Worm (Caenorhabditis elegans) whole organism, L4 larva: ENCODE measurements around the gene nex-3.

Experiments
- ama-1 ChIP-seq: fragments of 150-350 bp; optimal IDR thresholded peaks from 2 replicates; lab custom pipeline; 2014; ENCODE audit warnings: inconsistent platforms, mixed read lengths
- egl-27 ChIP-seq: sonication (generic microtip); optimal IDR thresholded peaks from 3 replicates; lab custom pipeline; 2017; ENCODE audit warnings: missing biosample characterization, missing genetic modification reagents, missing genetic modification characterization
- fos-1 ChIP-seq: fragments of 150-350 bp; optimal IDR thresholded peaks from 2 replicates; lab custom pipeline; 2014; ENCODE audit warnings: missing biosample characterization, missing genetic modification characterization
- hmg-1.1 ChIP-seq: fragments of 200-800 bp; sonication (Bioruptor generic); IDR thresholded peaks from 2 replicates; pipeline ENCODE4 v1.3.6; 2022; ENCODE audit warnings: missing genetic modification reagents, missing genetic modification characterization, missing compliant biosample characterization
- lir-3 ChIP-seq: sonication (generic microtip); optimal IDR thresholded peaks from 2 replicates; lab custom pipeline; 2016; ENCODE audit warnings: mild to moderate bottlenecking, missing genetic modification characterization, missing compliant biosample characterization
- mdl-1 ChIP-seq, 2 experiments: fragments of 150-350 bp in 1 of 2; sonication (generic microtip) in 1 of 2; optimal IDR thresholded peaks; 2 replicates each; lab custom pipeline; 2014 to 2017; ENCODE audit warnings: missing biosample characterization in 2 of 2, missing genetic modification characterization in 2 of 2
- nhr-11 ChIP-seq: fragments of 150-350 bp; optimal IDR thresholded peaks from 2 replicates; lab custom pipeline; 2014; ENCODE audit warnings: missing biosample characterization, missing genetic modification characterization
- nhr-28 ChIP-seq: fragments of 150-350 bp; optimal IDR thresholded peaks from 2 replicates; lab custom pipeline; 2014; ENCODE audit warnings: missing biosample characterization, missing genetic modification characterization
- nhr-76 ChIP-seq: fragments of 150-350 bp; optimal IDR thresholded peaks from 2 replicates; lab custom pipeline; 2014; ENCODE audit warnings: missing biosample characterization, missing genetic modification characterization
- snpc-1.2 ChIP-seq: fragments of 200-800 bp; sonication (Bioruptor generic); IDR thresholded peaks from 2 replicates; pipeline ENCODE4 v1.3.6; 2022; ENCODE audit warnings: missing genetic modification reagents, missing genetic modification characterization, missing compliant biosample characterization
- ztf-11 ChIP-seq: fragments of 150-350 bp; optimal IDR thresholded peaks from 2 replicates; lab custom pipeline; 2014; ENCODE audit warnings: missing biosample characterization, missing genetic modification characterization

ce11 chrIII:4398463-4398862 is 43.4 kb upstream of the nex-3 start, which contains the start of gene R07E5.6:
- TF ChIP-seq lir-3 (tag; lab: Kevin White, UChicago) (no peak), snpc-1.2 (GFP tag; lab: Robert Waterston, UW) (no peak), mdl-1 (tag; optimal IDR thresholded peaks at IDR 0.05; lab: Kevin White, UChicago) (no peak), nhr-76 (tag; lab: Kevin White, UChicago) (no peak), hmg-1.1 (no peak), ama-1 (lab: Kevin White, UChicago) (no peak), ztf-11 (tag; lab: Kevin White, UChicago) (no peak), nhr-28 (no peak), egl-27 (tag; lab: Kevin White, UChicago) (no peak), fos-1 (no peak), nhr-11 (no peak)
